Worm (Caenorhabditis elegans): ENCODE measurements around the gene F16G10.10.

DNA sequence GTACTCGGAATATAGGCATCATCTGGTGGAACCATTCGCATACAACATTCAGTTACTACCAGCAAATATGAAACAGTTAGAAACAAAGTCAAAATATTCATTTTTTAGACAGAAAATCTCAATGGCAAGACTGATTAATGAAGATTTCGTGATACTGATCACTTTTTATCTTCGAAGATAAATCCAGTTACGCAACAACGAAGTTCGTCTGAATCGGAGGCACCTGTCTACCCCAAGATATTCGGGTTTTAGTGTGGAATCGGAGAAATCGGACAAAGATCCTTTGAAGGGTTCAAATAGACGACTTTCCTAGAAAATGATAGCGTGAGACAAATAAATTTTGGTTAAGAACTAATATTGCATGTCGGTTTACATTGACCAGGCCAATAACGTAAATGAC lies 5.1 kb upstream of the F16G10.10 start, which contains the start of gene F16G10.13:
- TF ChIP-seq snpc-4 (tag; optimal IDR thresholded peaks at IDR 0.05) (no peak), rbr-2 (tag; optimal IDR thresholded peaks at IDR 0.05) (no peak), nhr-6 (tag; optimal IDR thresholded peaks at IDR 0.05) (no peak), lin-15B (tag; optimal IDR thresholded peaks at IDR 0.05) (no peak)
